Worm (Caenorhabditis elegans): ENCODE results near the gene R13A1.5.

ce11 chrIV:7230935-7231334 is 39.3 kb upstream of the R13A1.5 start, which contains the start of gene D2024.4:
- TF ChIP-seq nhr-237 (tag; optimal IDR thresholded peaks at IDR 0.05) (no peak), nhr-28 (tag; optimal IDR thresholded peaks at IDR 0.05) (no peak), aly-2 (tag; optimal IDR thresholded peaks at IDR 0.05) (no peak), elt-3 (tag; optimal IDR thresholded peaks at IDR 0.05) (no peak), zag-1 (tag; optimal IDR thresholded peaks at IDR 0.05) (no peak), fos-1 (tag; optimal IDR thresholded peaks at IDR 0.05) (no peak), nhr-67 (tag; optimal IDR thresholded peaks at IDR 0.05) (no peak), ZK546.5 (tag; optimal IDR thresholded peaks at IDR 0.05) (no peak), hmg-11 (tag; optimal IDR thresholded peaks at IDR 0.05) (no peak), unc-62 (GFP tag; optimal IDR thresholded peaks at IDR 0.05) (no peak)

Measured in whole organism, L3 larva.